Fruit fly (Drosophila melanogaster) whole organism, pupa: ENCODE measurements around the gene Xe7.
A peak's percentile ranks its signal among the peaks of the same experiment; 100 is the strongest.

ENCODE experiments used
- CG10348 ChIP-seq: fragments of 200-800 bp; sonication (Bioruptor generic); IDR thresholded peaks from 2 replicates; pipeline ENCODE4 v1.3.6; 2022; ENCODE audit warnings: missing biosample characterization, missing genetic modification characterization
- CG12605 ChIP-seq: fragments of 200-800 bp; sonication (Bioruptor generic); IDR thresholded peaks from 2 replicates; pipeline ENCODE4 v1.3.6; 2022; ENCODE audit warnings: missing biosample characterization, missing genetic modification characterization
- CG13204 ChIP-seq: fragments of 200-800 bp; sonication (Bioruptor generic); optimal IDR thresholded peaks from 2 replicates; lab custom pipeline; 2018; ENCODE audit warnings: missing biosample characterization, mild to moderate bottlenecking, missing genetic modification characterization, moderate library complexity
- CG14655 ChIP-seq: fragments of 200-800 bp; sonication (Bioruptor generic); optimal IDR thresholded peaks from 3 replicates; lab custom pipeline; 2017; ENCODE audit warnings: mild to moderate bottlenecking, missing biosample characterization, missing genetic modification reagents, missing genetic modification characterization
- CG15710 ChIP-seq: fragments of 200-800 bp; sonication (Bioruptor generic); optimal IDR thresholded peaks from 2 replicates; lab custom pipeline; 2018; ENCODE audit warnings: missing biosample characterization, mild to moderate bottlenecking, missing genetic modification characterization, moderate library complexity
- CG17806 ChIP-seq: fragments of 200-800 bp; sonication (Bioruptor generic); optimal IDR thresholded peaks from 2 replicates; lab custom pipeline; 2018; ENCODE audit warnings: missing biosample characterization, mild to moderate bottlenecking, missing genetic modification characterization, moderate library complexity
- CG32121 ChIP-seq: fragments of 200-800 bp; sonication (Bioruptor generic); IDR thresholded peaks from 2 replicates; pipeline ENCODE4 v1.3.6; 2022; ENCODE audit warnings: missing biosample characterization, missing genetic modification characterization
- CG34367 ChIP-seq: fragments of 200-800 bp; sonication (Bioruptor generic); optimal IDR thresholded peaks from 2 replicates; lab custom pipeline; 2018; ENCODE audit warnings: missing biosample characterization, mild to moderate bottlenecking, missing genetic modification characterization
- CG4496 ChIP-seq: fragments of 200-800 bp; sonication (Bioruptor generic); IDR thresholded peaks from 3 replicates; pipeline ENCODE4 v1.3.6; 2022; ENCODE audit warnings: missing biosample characterization, missing genetic modification characterization
- CG8159 ChIP-seq: fragments of 200-800 bp; sonication (Bioruptor generic); optimal IDR thresholded peaks from 3 replicates; lab custom pipeline; 2018; ENCODE audit warnings: missing biosample characterization, mild to moderate bottlenecking, missing genetic modification characterization, moderate library complexity
- CG8301 ChIP-seq: fragments of 200-800 bp; sonication (Bioruptor generic); optimal IDR thresholded peaks from 2 replicates; lab custom pipeline; 2018; ENCODE audit warnings: missing biosample characterization, mild to moderate bottlenecking, missing genetic modification characterization
- CG9948 ChIP-seq: fragments of 200-800 bp; sonication (Bioruptor generic); optimal IDR thresholded peaks from 2 replicates; lab custom pipeline; 2018; ENCODE audit warnings: missing biosample characterization, mild to moderate bottlenecking, missing genetic modification characterization, moderate library complexity
- D1 ChIP-seq: fragments of 200-800 bp; sonication (Bioruptor generic); optimal IDR thresholded peaks from 2 replicates; lab custom pipeline; 2018; ENCODE audit warnings: missing biosample characterization, mild to moderate bottlenecking, missing genetic modification characterization, moderate library complexity
- EcR ChIP-seq: fragments of 200-800 bp; sonication (Bioruptor generic); optimal IDR thresholded peaks from 3 replicates; lab custom pipeline; 2019; ENCODE audit warnings: missing biosample characterization, missing genetic modification characterization, mild to moderate bottlenecking, moderate library complexity, missing genetic modification reagents
- Ets98B ChIP-seq: fragments of 200-800 bp; sonication (Bioruptor generic); IDR thresholded peaks from 2 replicates; pipeline ENCODE4 v1.3.6; 2022; ENCODE audit warnings: missing biosample characterization, missing genetic modification characterization
- Pif1A ChIP-seq: fragments of 200-800 bp; sonication (Bioruptor generic); optimal IDR thresholded peaks from 3 replicates; lab custom pipeline; 2016; ENCODE audit warnings: missing biosample characterization, missing genetic modification characterization
- Pif1B ChIP-seq: fragments of 200-800 bp; sonication (Bioruptor generic); optimal IDR thresholded peaks from 3 replicates; lab custom pipeline; 2016; ENCODE audit warnings: missing biosample characterization, missing genetic modification characterization
- Snoo ChIP-seq: fragments of 200-800 bp; sonication (Bioruptor generic); optimal IDR thresholded peaks from 3 replicates; lab custom pipeline; 2017; ENCODE audit warnings: missing biosample characterization, mild to moderate bottlenecking, missing genetic modification characterization, inconsistent platforms
- fd96Ca ChIP-seq: fragments of 200-800 bp; sonication (Bioruptor generic); IDR thresholded peaks from 3 replicates; pipeline ENCODE4 v1.3.6; 2022; ENCODE audit warnings: missing biosample characterization, missing genetic modification characterization
- gl ChIP-seq: fragments of 200-800 bp; sonication (Bioruptor generic); optimal IDR thresholded peaks from 2 replicates; lab custom pipeline; 2018; ENCODE audit warnings: missing biosample characterization, mild to moderate bottlenecking, missing genetic modification characterization
- rn ChIP-seq: fragments of 200-800 bp; sonication (Bioruptor generic); IDR thresholded peaks from 2 replicates; pipeline ENCODE4 v1.3.6; 2022; ENCODE audit warnings: missing biosample characterization, missing genetic modification characterization

Gene Xe7

DNA sequence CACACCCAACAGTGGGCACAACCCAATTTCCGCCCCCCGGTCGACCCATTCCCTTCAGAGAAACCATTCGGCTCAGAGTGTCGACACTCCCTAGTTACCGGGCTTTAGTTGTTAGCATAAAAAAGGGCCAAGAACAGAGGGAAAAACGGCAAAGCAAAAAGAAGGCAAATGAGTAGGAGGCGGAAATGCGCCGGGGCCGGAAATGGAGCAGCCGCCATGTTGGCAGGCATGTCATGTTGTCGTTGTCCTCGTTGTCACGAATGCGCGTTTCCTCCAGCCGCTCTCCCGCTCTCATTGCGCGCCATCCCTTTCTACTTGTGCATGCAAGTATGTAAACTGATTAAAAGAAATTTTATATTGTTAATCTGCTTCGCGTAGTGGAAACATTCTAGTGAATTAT lies 27.2 kb upstream of the Xe7 start:
- TF ChIP-seq CG4496 (GFP tag; lab: Robert Waterston, UW) (peak; percentile 29; the same call in 1 of the 3 replicates), Ets98B (GFP tag; lab: Robert Waterston, UW) (no peak)

DNA sequence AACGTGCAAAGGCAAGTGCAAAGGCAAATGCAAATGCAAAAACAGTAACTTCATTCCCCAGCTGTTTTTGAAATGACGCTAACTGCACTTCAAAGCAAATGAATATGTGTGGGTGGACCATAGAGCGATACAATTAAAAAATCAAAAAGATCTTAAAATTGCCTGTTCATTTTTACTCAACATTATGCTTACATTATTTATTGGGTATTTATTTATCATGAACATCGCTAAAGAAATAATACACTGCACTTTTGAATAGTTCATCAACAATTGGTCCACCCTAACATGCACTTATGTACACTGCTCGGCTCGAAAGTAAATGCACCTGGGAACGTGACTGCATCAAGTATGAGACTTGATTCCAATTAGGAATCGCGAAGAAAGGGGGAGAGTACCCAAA lies 25.3 kb upstream of the Xe7 start:
- no peak for TF ChIP-seq D1 (tag; lab: Kevin White, UChicago)
- peak; percentile 61 for TF ChIP-seq CG14655 (GFP tag; lab: Kevin White, UChicago)
- peak; percentile 89 for TF ChIP-seq CG4496 (GFP tag; lab: Robert Waterston, UW)
- peak; percentile 62; the same call in 2 of the 3 replicates for TF ChIP-seq fd96Ca (GFP tag; lab: Robert Waterston, UW)
- no peak for TF ChIP-seq CG9948
- peak; percentile 11 for TF ChIP-seq Snoo
- TF ChIP-seq gl, result no peak
- TF ChIP-seq CG34367, result peak; percentile 49
- TF ChIP-seq CG12605 (GFP tag; lab: Robert Waterston, UW), result peak; percentile 81
- TF ChIP-seq CG10348, result no peak
- peak; percentile 84 for TF ChIP-seq CG8159
- 0 out of 2 replicates have a peak, but pooled peaks have one; percentile 22 for TF ChIP-seq rn (GFP tag; lab: Robert Waterston, UW)
- TF ChIP-seq CG17806 (tag; lab: Kevin White, UChicago), result no peak
- no peak for TF ChIP-seq EcR (GFP tag; lab: Kevin White, UChicago)
- TF ChIP-seq CG8301 (tag; lab: Kevin White, UChicago), result peak; percentile 78
- peak; percentile 84 for TF ChIP-seq Ets98B (GFP tag; lab: Robert Waterston, UW)
- TF ChIP-seq CG32121 (GFP tag; lab: Robert Waterston, UW), result peak; percentile 81
- TF ChIP-seq CG13204 (GFP tag; lab: Kevin White, UChicago), result no peak
- peak; percentile 40 for TF ChIP-seq CG15710 (tag; lab: Kevin White, UChicago)
- TF ChIP-seq Pif1A, result peak; percentile 76
- peak; percentile 36 for TF ChIP-seq Pif1B

DNA sequence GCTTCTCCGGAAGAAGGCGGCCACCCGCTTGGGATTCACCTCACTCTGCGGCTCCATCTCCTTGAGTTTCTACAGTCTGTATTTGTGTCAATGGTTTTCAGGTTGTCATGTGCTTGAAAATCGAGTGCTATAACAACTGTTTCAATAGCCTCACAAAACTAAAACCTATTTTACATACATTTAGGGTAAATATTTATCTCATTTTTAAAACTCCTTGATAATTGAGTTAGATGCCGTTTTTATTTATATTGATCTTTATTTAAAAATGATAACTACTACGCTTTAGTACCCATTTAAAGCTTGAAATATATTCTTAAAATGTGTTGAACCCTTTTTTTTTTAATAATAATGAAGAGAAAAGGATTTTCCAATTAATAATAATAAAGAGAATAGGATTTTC lies 24.1 kb upstream of the Xe7 start, which contains the start of gene CG2104:
CG2104 (minus strand) TSS at position 101 of the 400 bp plus-strand sequence.
- TF ChIP-seq fd96Ca (GFP tag; lab: Robert Waterston, UW) (no peak), CG32121 (GFP tag; lab: Robert Waterston, UW) (no peak), CG12605 (GFP tag; lab: Robert Waterston, UW) (no peak), CG14655 (GFP tag; lab: Kevin White, UChicago) (no peak), CG15710 (tag; lab: Kevin White, UChicago) (no peak), Snoo (no peak), gl (no peak), Ets98B (GFP tag; lab: Robert Waterston, UW) (no peak), CG17806 (tag; lab: Kevin White, UChicago) (no peak), EcR (GFP tag; lab: Kevin White, UChicago) (no peak), CG13204 (GFP tag; lab: Kevin White, UChicago) (no peak), CG4496 (GFP tag; lab: Robert Waterston, UW) (no peak), Pif1B (no peak), CG10348 (no peak), Pif1A (no peak), CG8159 (no peak), D1 (tag; lab: Kevin White, UChicago) (no peak), CG8301 (tag; lab: Kevin White, UChicago) (no peak), CG9948 (no peak), rn (GFP tag; lab: Robert Waterston, UW) (no peak)

DNA sequence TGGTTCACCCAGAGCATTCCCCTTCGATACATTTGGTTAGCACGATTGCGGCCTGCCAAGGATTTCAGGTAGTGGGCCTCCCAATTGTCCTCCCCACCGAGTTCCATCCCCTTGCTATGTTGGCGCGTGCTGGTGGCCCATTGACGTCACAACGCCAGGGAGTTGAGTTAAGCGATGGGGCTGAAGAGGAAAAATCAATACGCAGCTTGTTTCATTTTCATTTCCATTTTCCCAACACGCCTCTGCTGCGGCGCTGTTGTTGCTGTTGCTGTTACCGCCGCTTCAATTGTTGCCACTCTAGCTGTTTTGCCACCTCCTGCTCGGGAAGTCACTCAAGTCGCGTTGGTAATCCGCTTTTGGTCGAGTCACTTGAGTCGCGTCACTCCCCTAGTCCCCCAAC lies 21.9 kb upstream of the Xe7 start:
- TF ChIP-seq Pif1B, result no peak
- TF ChIP-seq CG14655 (GFP tag; lab: Kevin White, UChicago), result no peak
- no peak for TF ChIP-seq fd96Ca (GFP tag; lab: Robert Waterston, UW)
- no peak for TF ChIP-seq CG4496 (GFP tag; lab: Robert Waterston, UW)
- no peak for TF ChIP-seq CG34367
- no peak for TF ChIP-seq CG32121 (GFP tag; lab: Robert Waterston, UW)
- no peak for TF ChIP-seq Ets98B (GFP tag; lab: Robert Waterston, UW)
- TF ChIP-seq CG13204 (GFP tag; lab: Kevin White, UChicago), result no peak
- no peak for TF ChIP-seq CG10348
- no peak for TF ChIP-seq CG8159
- TF ChIP-seq CG12605 (GFP tag; lab: Robert Waterston, UW), result no peak
- TF ChIP-seq CG15710 (tag; lab: Kevin White, UChicago), result no peak
- TF ChIP-seq Snoo, result no peak
- TF ChIP-seq CG9948, result no peak
- no peak for TF ChIP-seq rn (GFP tag; lab: Robert Waterston, UW)

DNA sequence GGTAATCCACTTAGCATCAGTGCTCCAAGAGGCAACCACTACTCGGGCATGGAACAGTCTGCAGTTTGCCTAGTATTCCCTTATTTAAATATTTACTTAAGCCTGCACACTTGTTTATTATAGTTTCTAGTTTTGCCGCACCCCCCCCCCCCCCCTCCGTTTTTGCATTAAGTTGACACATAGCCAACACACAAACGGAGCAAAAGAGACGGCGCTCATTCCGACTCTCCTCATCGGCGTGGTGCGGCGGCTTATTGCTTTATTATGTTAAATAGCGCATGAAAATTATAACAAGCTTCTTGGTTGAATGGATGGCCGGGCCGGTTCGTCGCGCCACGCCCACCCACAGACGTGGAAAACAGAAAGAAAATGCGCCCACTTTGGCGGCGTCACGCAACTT lies 20.5 kb upstream of the Xe7 start:
- no peak for TF ChIP-seq Pif1A
- no peak for TF ChIP-seq Snoo
- TF ChIP-seq rn (GFP tag; lab: Robert Waterston, UW), result no peak
- TF ChIP-seq CG8159, result no peak
- TF ChIP-seq CG17806 (tag; lab: Kevin White, UChicago), result no peak
- no peak for TF ChIP-seq CG10348
- no peak for TF ChIP-seq Ets98B (GFP tag; lab: Robert Waterston, UW)

DNA sequence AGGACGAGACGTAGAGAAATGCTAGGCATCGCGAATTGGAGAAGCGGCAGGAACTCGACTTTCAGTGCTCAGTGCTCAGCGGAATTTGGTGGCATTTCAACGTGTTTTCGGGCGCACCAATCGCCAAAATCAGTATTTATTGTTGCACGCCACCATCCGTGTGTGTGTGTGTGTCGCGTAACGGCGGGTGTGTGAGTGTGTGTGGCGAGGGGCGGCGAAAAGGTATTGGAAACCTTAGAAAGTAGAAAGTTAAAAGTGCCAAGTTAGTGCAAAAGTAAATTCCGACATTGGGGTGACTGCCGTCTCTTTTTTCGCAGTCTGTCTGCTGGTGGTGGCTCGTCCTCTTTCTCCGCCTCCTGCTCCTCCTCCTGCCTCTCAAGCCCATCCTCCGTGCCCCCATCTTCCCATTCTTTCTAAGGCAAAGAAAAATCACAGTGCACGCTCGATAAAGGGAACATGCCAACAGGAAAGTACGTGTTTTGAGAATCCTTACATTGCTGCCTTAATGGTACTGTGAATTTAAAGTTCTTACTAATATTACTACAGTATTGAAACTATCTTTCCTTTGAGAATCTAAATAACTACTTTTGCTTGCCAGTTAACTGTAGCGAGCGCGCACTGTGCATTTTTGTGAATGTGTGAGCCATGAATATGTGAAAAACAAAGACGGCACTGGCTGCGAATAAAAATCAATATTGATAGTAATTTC lies 17.1 kb upstream of the Xe7 start:
- TF ChIP-seq CG14655 (GFP tag; lab: Kevin White, UChicago) (peak; percentile 33), CG34367 (peak; percentile 28), Pif1A (peak; percentile 32), gl (no peak), CG17806 (tag; lab: Kevin White, UChicago) (peak; percentile 37), CG32121 (GFP tag; lab: Robert Waterston, UW) (no peak), CG8159 (peak; percentile 60), CG10348 (no peak), CG13204 (GFP tag; lab: Kevin White, UChicago) (no peak), Snoo (no peak), fd96Ca (GFP tag; lab: Robert Waterston, UW) (no peak), CG12605 (GFP tag; lab: Robert Waterston, UW) (no peak), CG9948 (peak; percentile 38), CG8301 (tag; lab: Kevin White, UChicago) (peak; percentile 31), Ets98B (GFP tag; lab: Robert Waterston, UW) (0 out of 2 replicates have a peak, but pooled peaks have one; percentile 24), CG15710 (tag; lab: Kevin White, UChicago) (peak; percentile 45), EcR (GFP tag; lab: Kevin White, UChicago) (no peak)
